Worm (Caenorhabditis elegans) whole organism, midembryonic: Measurements from ENCODE around the gene pigm-1.

Experiments
- T22C8.4 ChIP-seq: fragments of 200-800 bp; sonication (Bioruptor generic); IDR thresholded peaks from 2 replicates; pipeline ENCODE4 v1.3.6; 2022; ENCODE audit warnings: missing genetic modification characterization, missing compliant biosample characterization
- cog-1 ChIP-seq: sonication (generic microtip); optimal IDR thresholded peaks from 2 replicates; lab custom pipeline; 2016; ENCODE audit warnings: missing genetic modification characterization, missing compliant biosample characterization
- flt-1 ChIP-seq: fragments of 200-800 bp; sonication (Bioruptor generic); IDR thresholded peaks from 2 replicates; pipeline ENCODE4 v1.3.6; 2022; ENCODE audit warnings: missing genetic modification characterization, missing compliant biosample characterization
- klf-2 ChIP-seq: fragments of 200-800 bp; sonication (Bioruptor generic); conservative IDR thresholded peaks from 2 replicates; pipeline ENCODE4 v1.3.6; 2022; ENCODE audit warnings: missing genetic modification reagents, missing genetic modification characterization, missing compliant biosample characterization
- med-1 ChIP-seq: sonication (generic microtip); optimal IDR thresholded peaks from 2 replicates; lab custom pipeline; 2017; ENCODE audit warnings: missing genetic modification characterization, mild to moderate bottlenecking, missing compliant biosample characterization, antibody characterized with exemption, missing genetic modification reagents; ENCODE audit not compliant: insufficient read depth
- ref-1 ChIP-seq: fragments of 200-800 bp; sonication (Bioruptor generic); conservative IDR thresholded peaks from 2 replicates; pipeline ENCODE4 v1.3.6; 2022; ENCODE audit warnings: missing genetic modification reagents, missing genetic modification characterization, missing compliant biosample characterization
- tab-1 ChIP-seq: fragments of 200-800 bp; sonication (Bioruptor generic); IDR thresholded peaks from 2 replicates; pipeline ENCODE4 v1.3.6; 2022; ENCODE audit warnings: missing genetic modification characterization, missing compliant biosample characterization
- ztf-23 ChIP-seq: fragments of 200-800 bp; sonication (Bioruptor generic); IDR thresholded peaks from 2 replicates; pipeline ENCODE4 v1.3.6; 2022; ENCODE audit warnings: missing genetic modification reagents, missing genetic modification characterization, missing compliant biosample characterization
- ztf-29 ChIP-seq: fragments of 200-800 bp; sonication (Bioruptor generic); IDR thresholded peaks from 2 replicates; pipeline ENCODE4 v1.3.6; 2022; ENCODE audit warnings: missing genetic modification reagents, missing genetic modification characterization, missing compliant biosample characterization

The pigm-1 gene

DNA sequence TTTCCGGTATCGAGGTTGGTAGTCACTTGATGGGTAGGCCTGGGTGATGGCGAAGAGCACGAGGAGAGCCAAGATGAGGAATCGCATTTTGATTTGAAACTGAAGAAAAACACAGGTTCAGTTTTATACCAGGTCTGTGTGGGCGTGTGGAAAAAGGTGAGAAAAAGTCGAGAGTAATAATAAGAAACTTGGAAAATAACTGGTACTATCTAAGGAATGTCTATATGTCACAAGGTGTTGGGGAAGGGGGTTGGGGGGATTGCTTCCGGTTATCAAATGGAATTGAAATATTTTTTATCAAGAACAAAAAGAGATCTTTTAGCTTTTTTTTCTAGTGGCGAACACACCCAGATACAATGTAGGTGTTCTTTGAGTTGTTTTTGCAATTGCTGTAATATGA is 28.7 kb upstream of the pigm-1 start, which contains the start of gene nlp-51:
nlp-51 (minus strand) TSS at position 101 of the 400 bp plus-strand sequence.
- no peak for TF ChIP-seq med-1 (GFP tag; lab: Kevin White, UChicago)
- TF ChIP-seq ztf-23 (GFP tag; lab: Robert Waterston, UW), result no peak

DNA sequence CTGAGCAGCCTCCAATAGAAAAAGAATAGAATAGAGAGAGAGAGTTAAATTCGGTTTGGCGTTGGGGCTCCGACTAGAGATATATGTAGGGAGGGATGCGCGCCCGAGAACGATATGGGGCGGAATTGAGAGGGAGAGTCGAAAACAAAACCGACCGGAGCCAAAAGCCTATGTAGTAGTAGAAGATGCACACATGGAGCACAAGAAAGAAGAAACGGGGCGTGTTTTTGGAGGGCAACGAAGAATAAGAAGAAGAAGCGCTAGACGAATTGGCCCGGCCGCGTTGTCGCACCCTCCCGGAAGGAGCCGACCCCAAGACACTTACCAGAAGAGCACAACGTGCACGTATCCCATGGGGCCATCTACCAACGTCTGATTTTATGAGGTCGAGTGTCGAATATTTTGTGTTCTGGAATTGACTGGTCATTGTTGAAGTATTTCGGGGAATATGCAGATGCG is 19.2 kb upstream of the pigm-1 start, which contains the start of gene tag-180:
tag-180 (minus strand) TSS at position 409 of the 459 bp plus-strand sequence.
- no peak for TF ChIP-seq cog-1 (tag; lab: Kevin White, UChicago)
- no peak for TF ChIP-seq ref-1 (GFP tag; lab: Robert Waterston, UW)
- TF ChIP-seq klf-2 (GFP tag; lab: Robert Waterston, UW), result no peak
- no peak for TF ChIP-seq tab-1 (GFP tag; lab: Robert Waterston, UW)
- TF ChIP-seq ztf-29 (GFP tag; lab: Robert Waterston, UW), result no peak
- TF ChIP-seq med-1 (GFP tag; lab: Kevin White, UChicago), result no peak
- no peak for TF ChIP-seq flt-1 (GFP tag; lab: Robert Waterston, UW)

DNA sequence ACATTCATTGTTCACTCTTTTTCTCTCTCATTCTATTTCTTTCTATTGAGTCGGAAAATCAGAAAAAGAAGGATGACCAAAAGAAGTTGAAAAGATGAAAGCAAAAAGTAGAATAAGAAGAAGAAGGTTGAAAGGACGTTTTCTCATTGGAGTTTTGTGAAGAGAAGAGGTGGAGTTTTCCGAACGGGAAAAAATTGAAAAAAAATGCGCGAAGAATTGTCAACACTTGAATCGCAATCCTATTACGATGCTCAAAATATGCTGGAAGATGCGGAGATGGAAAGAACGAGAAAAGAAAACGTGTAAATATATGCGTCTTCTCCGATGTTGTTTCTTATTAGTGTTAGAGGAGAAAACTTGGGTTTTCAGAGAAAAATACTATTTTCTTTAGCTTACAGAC is 14.9 kb upstream of the pigm-1 start:
- TF ChIP-seq ref-1 (GFP tag; lab: Robert Waterston, UW), result no peak
- no peak for TF ChIP-seq cog-1 (tag; lab: Kevin White, UChicago)
- no peak for TF ChIP-seq T22C8.4 (GFP tag; lab: Robert Waterston, UW)
- no peak for TF ChIP-seq med-1 (GFP tag; lab: Kevin White, UChicago)
- no peak for TF ChIP-seq klf-2 (GFP tag; lab: Robert Waterston, UW)
- TF ChIP-seq ztf-29 (GFP tag; lab: Robert Waterston, UW), result no peak
- no peak for TF ChIP-seq flt-1 (GFP tag; lab: Robert Waterston, UW)
- no peak for TF ChIP-seq tab-1 (GFP tag; lab: Robert Waterston, UW)
- no peak for TF ChIP-seq ztf-23 (GFP tag; lab: Robert Waterston, UW)

DNA sequence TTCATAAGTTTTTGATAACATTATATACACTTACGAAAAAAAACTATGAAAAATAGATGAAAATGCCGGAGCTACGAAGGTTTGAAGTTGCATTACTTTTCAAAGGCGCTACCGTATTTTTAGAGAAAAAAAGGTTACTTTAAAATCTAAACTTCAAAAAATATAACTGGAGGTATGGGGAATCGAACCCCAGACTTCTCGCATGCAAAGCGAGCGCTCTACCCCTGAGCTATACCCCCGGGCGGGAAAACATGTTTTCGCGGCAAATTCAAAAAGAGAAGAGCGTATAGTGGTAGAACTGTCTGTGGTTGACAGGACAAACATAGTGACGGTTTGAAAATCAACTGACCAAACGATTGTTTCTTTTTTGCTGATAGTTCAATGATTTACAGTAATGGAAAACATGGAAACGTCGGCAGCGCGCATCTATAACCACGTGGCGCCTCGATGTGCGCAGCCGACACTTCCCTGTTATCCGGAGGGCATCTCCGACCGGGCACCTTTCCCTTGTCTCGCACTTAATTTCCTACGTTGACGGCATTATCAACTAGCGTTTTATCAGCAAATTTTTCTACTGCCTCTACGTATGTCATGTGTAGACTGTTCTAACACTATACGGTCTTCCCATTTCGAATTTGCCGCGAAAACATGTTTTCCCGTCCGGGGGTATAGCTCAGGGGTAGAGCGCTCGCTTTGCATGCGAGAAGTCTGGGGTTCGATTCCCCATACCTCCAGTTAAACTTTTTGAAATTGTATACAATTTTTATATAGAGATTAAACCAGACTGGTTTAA is 14.2 kb upstream of the pigm-1 start:
- TF ChIP-seq flt-1 (GFP tag; lab: Robert Waterston, UW) (no peak), ref-1 (GFP tag; lab: Robert Waterston, UW) (no peak), cog-1 (tag; lab: Kevin White, UChicago) (no peak), tab-1 (GFP tag; lab: Robert Waterston, UW) (no peak), med-1 (GFP tag; lab: Kevin White, UChicago) (no peak), T22C8.4 (GFP tag; lab: Robert Waterston, UW) (no peak), klf-2 (GFP tag; lab: Robert Waterston, UW) (no peak), ztf-23 (GFP tag; lab: Robert Waterston, UW) (no peak), ztf-29 (GFP tag; lab: Robert Waterston, UW) (no peak)

DNA sequence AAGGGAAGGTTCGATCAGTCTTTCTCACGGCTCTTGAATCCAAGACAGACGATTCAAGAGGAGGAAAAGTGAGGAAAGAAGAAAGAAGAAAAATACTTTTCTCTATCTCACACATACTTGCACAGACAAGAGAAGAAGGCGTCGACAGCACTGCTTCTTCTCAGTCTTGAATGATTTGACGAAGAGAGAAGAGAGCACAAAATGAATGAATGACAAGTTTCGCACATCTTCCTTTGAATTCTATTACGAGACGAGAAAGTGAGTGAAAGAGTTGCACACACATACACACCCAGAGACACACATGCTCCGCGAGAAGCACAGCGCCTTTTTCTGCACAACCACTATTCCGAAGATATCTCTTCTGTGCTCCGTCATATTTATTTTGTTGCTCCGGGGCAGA is 12.6 kb upstream of the pigm-1 start:
- TF ChIP-seq tab-1 (GFP tag; lab: Robert Waterston, UW) (no peak), ztf-29 (GFP tag; lab: Robert Waterston, UW) (no peak), T22C8.4 (GFP tag; lab: Robert Waterston, UW) (no peak), klf-2 (GFP tag; lab: Robert Waterston, UW) (no peak), cog-1 (tag; lab: Kevin White, UChicago) (no peak), flt-1 (GFP tag; lab: Robert Waterston, UW) (no peak), med-1 (GFP tag; lab: Kevin White, UChicago) (no peak), ztf-23 (GFP tag; lab: Robert Waterston, UW) (no peak), ref-1 (GFP tag; lab: Robert Waterston, UW) (no peak)

DNA sequence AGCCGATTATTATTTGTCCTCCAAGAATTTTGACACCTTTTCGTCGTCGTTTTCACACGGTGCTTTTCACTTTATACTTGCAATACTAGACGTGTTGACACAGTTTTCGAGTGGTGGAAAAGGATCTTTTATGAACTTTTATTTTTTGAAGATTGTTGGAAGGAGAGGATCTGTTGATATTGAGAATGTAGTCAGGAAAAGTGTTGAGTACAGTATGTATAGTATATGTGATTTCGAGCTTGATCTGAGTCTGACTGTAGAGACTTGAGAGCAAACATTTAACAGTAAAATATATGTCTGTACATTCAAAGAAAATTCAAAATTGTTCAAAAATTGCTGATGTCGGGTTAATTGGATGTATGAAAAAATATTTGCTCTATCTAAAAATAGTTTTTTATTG is 12.1 kb upstream of the pigm-1 start:
- TF ChIP-seq T22C8.4 (GFP tag; lab: Robert Waterston, UW) (no peak), flt-1 (GFP tag; lab: Robert Waterston, UW) (no peak), ztf-29 (GFP tag; lab: Robert Waterston, UW) (no peak), ref-1 (GFP tag; lab: Robert Waterston, UW) (no peak), klf-2 (GFP tag; lab: Robert Waterston, UW) (no peak), tab-1 (GFP tag; lab: Robert Waterston, UW) (no peak), med-1 (GFP tag; lab: Kevin White, UChicago) (no peak), cog-1 (tag; lab: Kevin White, UChicago) (no peak), ztf-23 (GFP tag; lab: Robert Waterston, UW) (no peak)

DNA sequence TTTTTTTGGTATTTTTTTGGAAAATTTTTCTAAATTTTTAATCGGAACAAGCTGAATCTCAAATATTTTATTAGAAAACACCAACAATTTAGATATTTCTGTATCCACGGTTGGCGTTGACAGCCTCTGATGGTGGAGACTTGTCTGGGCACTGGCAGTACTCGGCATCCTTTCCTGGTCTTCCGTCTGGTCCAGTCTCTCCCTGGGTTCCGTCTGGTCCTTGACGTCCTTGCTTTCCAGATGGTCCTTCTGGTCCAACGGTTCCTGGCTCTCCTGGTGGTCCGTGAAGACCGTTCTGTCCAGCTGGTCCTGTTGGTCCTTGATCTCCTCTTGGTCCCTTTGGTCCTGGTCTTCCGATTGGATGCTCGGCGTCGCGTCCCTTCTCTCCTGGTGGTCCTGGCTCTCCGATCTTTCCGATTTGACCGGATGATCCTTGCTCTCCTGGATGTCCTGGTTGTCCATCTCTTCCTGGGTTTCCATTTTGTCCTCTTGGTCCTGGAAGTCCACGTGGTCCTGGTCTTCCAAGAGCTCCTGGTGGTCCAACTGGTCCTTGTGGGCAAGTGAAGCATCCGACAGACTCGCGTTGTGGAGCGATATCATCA is 11.5 kb upstream of the pigm-1 start:
- no peak for TF ChIP-seq flt-1 (GFP tag; lab: Robert Waterston, UW)
- no peak for TF ChIP-seq klf-2 (GFP tag; lab: Robert Waterston, UW)
- no peak for TF ChIP-seq ref-1 (GFP tag; lab: Robert Waterston, UW)
- no peak for TF ChIP-seq tab-1 (GFP tag; lab: Robert Waterston, UW)
- no peak for TF ChIP-seq T22C8.4 (GFP tag; lab: Robert Waterston, UW)
- TF ChIP-seq ztf-23 (GFP tag; lab: Robert Waterston, UW), result no peak

DNA sequence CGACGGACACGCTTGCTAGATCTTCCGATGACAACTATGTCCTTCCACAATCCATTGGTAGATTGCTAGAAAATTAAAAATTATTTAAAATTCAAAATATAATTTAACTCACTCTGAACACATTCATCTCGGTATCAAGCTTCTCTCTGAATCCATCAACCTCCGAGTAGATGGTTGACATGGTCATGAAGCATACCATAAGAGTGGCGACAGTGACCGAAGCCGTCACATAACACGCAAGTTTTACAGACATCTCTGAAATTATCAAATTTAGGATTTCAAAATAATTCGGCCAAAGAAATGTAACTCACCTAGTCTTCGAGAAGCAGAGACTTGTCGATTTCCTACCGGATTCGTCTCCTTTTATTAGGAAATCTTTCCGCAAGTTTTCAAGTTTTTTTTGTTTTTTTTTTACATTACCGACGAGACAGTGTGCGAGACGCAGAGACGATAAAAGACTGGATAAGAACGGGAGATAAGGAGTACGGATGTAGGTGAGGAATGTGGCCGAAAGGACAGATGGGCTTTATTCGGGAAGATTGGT is 10.7 kb upstream of the pigm-1 start, which contains the start of gene sqt-1:
sqt-1 (minus strand) TSS at position 341 of the 544 bp plus-strand sequence.
- TF ChIP-seq klf-2 (GFP tag; lab: Robert Waterston, UW) (no peak), ztf-29 (GFP tag; lab: Robert Waterston, UW) (no peak), T22C8.4 (GFP tag; lab: Robert Waterston, UW) (no peak), cog-1 (tag; lab: Kevin White, UChicago) (no peak), ref-1 (GFP tag; lab: Robert Waterston, UW) (no peak), med-1 (GFP tag; lab: Kevin White, UChicago) (no peak)
